Worm (Caenorhabditis elegans) whole organism, late embryonic: ENCODE results near the gene fbxc-36.

Source experiments
- C08G9.2 ChIP-seq: sonication (generic microtip); optimal IDR thresholded peaks from 2 replicates; lab custom pipeline; 2016; ENCODE audit warnings: mild to moderate bottlenecking, missing genetic modification characterization, moderate library complexity, missing compliant biosample characterization
- F13H6.1 ChIP-seq: sonication (generic microtip); optimal IDR thresholded peaks from 2 replicates; lab custom pipeline; 2016; ENCODE audit warnings: missing genetic modification characterization, missing compliant biosample characterization
- K02D7.2 ChIP-seq: sonication (generic microtip); optimal IDR thresholded peaks from 2 replicates; lab custom pipeline; 2017; ENCODE audit warnings: mild to moderate bottlenecking, missing genetic modification characterization, missing compliant biosample characterization
- K09A11.1 ChIP-seq: sonication (generic microtip); optimal IDR thresholded peaks from 2 replicates; lab custom pipeline; 2017; ENCODE audit warnings: antibody characterized with exemption, mild to moderate bottlenecking, missing genetic modification characterization, missing compliant biosample characterization; ENCODE audit not compliant: insufficient read depth
- T23F11.4 ChIP-seq: fragments of 200-800 bp; sonication (Bioruptor generic); optimal IDR thresholded peaks from 2 replicates; lab custom pipeline; 2018; ENCODE audit warnings: mild to moderate bottlenecking, missing genetic modification characterization, missing compliant biosample characterization
- Y22D7AL.16 ChIP-seq: sonication (generic microtip); optimal IDR thresholded peaks from 2 replicates; lab custom pipeline; 2016; ENCODE audit warnings: missing genetic modification characterization, missing compliant biosample characterization
- ama-1 ChIP-seq: fragments of 150-350 bp; optimal IDR thresholded peaks from 2 replicates; lab custom pipeline; 2014
- ceh-14 ChIP-seq: sonication (generic microtip); optimal IDR thresholded peaks from 2 replicates; lab custom pipeline; 2016; ENCODE audit warnings: missing genotype, missing genetic modification characterization, missing compliant biosample characterization
- ceh-18 ChIP-seq: sonication (generic microtip); optimal IDR thresholded peaks from 2 replicates; lab custom pipeline; 2016; ENCODE audit warnings: missing genetic modification characterization, missing compliant biosample characterization
- ceh-22 ChIP-seq: sonication (generic microtip); optimal IDR thresholded peaks from 2 replicates; lab custom pipeline; 2017; ENCODE audit warnings: missing biosample characterization, missing genetic modification characterization
- ceh-24 ChIP-seq: sonication (generic microtip); optimal IDR thresholded peaks from 2 replicates; lab custom pipeline; 2016; ENCODE audit warnings: mild to moderate bottlenecking, missing genetic modification characterization, missing compliant biosample characterization
- ceh-45 ChIP-seq: fragments of 200-800 bp; sonication (Bioruptor generic); IDR thresholded peaks from 2 replicates; pipeline ENCODE4 v1.3.6; 2022; ENCODE audit warnings: missing genetic modification reagents, missing genetic modification characterization, missing compliant biosample characterization
- ceh-48 ChIP-seq: sonication (generic microtip); optimal IDR thresholded peaks from 2 replicates; lab custom pipeline; 2016; ENCODE audit warnings: missing genetic modification characterization, inconsistent platforms, missing compliant biosample characterization
- ceh-6 ChIP-seq: fragments of 200-800 bp; sonication (Bioruptor generic); optimal IDR thresholded peaks from 2 replicates; lab custom pipeline; 2018; ENCODE audit warnings: mild to moderate bottlenecking, missing genetic modification characterization, missing compliant biosample characterization
- dmd-4 ChIP-seq: sonication (generic microtip); optimal IDR thresholded peaks from 2 replicates; lab custom pipeline; 2016; ENCODE audit warnings: borderline replicate concordance, missing genetic modification characterization, missing compliant biosample characterization
- dve-1 ChIP-seq: sonication (generic microtip); optimal IDR thresholded peaks from 2 replicates; lab custom pipeline; 2017; ENCODE audit warnings: antibody characterized with exemption, mild to moderate bottlenecking, missing genetic modification characterization, missing compliant biosample characterization
- elt-2 ChIP-seq: sonication (generic microtip); optimal IDR thresholded peaks from 2 replicates; lab custom pipeline; 2016; ENCODE audit warnings: missing genetic modification reagents, missing genetic modification characterization, missing compliant biosample characterization
- ets-4 ChIP-seq: sonication (generic microtip); optimal IDR thresholded peaks from 2 replicates; lab custom pipeline; 2016; ENCODE audit warnings: missing genetic modification characterization, missing compliant biosample characterization
- eyg-1 ChIP-seq: sonication (generic microtip); optimal IDR thresholded peaks from 2 replicates; lab custom pipeline; 2016; ENCODE audit warnings: missing genotype, missing genetic modification characterization, missing compliant biosample characterization
- fax-1 ChIP-seq: sonication (generic microtip); optimal IDR thresholded peaks from 2 replicates; lab custom pipeline; 2016; ENCODE audit warnings: missing genotype, missing genetic modification characterization, missing compliant biosample characterization
- fkh-10 ChIP-seq: fragments of 150-350 bp; optimal IDR thresholded peaks from 2 replicates; lab custom pipeline; 2014; ENCODE audit warnings: missing biosample characterization, missing genetic modification reagents, missing genetic modification characterization
- hlh-15 ChIP-seq: sonication (generic microtip); optimal IDR thresholded peaks from 2 replicates; lab custom pipeline; 2016; ENCODE audit warnings: missing genetic modification characterization, missing compliant biosample characterization
- hlh-6 ChIP-seq: sonication (generic microtip); optimal IDR thresholded peaks from 2 replicates; lab custom pipeline; 2016; ENCODE audit warnings: missing genotype, missing genetic modification characterization, missing compliant biosample characterization
- hlh-8 ChIP-seq: sonication (generic microtip); optimal IDR thresholded peaks from 2 replicates; lab custom pipeline; 2016; ENCODE audit warnings: missing genotype, missing genetic modification characterization, missing compliant biosample characterization
- lin-11 ChIP-seq: fragments of 200-800 bp; sonication (Bioruptor generic); optimal IDR thresholded peaks from 2 replicates; lab custom pipeline; 2018; ENCODE audit warnings: mild to moderate bottlenecking, missing genetic modification characterization, missing compliant biosample characterization
- nfya-1 ChIP-seq: sonication (generic microtip); optimal IDR thresholded peaks from 2 replicates; lab custom pipeline; 2017; ENCODE audit warnings: missing genetic modification characterization, mild to moderate bottlenecking, missing compliant biosample characterization, antibody characterized with exemption, moderate library complexity
- nhr-11 ChIP-seq: fragments of 150-350 bp; optimal IDR thresholded peaks from 2 replicates; lab custom pipeline; 2014; ENCODE audit warnings: missing biosample characterization, missing genetic modification characterization
- nhr-232 ChIP-seq: sonication (generic microtip); optimal IDR thresholded peaks from 2 replicates; lab custom pipeline; 2016; ENCODE audit warnings: missing genetic modification characterization, missing compliant biosample characterization
- odd-2 ChIP-seq: sonication (generic microtip); optimal IDR thresholded peaks from 2 replicates; lab custom pipeline; 2017; ENCODE audit warnings: antibody characterized with exemption, mild to moderate bottlenecking, missing genetic modification characterization, missing compliant biosample characterization
- pha-2 ChIP-seq: sonication (generic microtip); optimal IDR thresholded peaks from 2 replicates; lab custom pipeline; 2017; ENCODE audit warnings: mild to moderate bottlenecking, missing genetic modification characterization, missing compliant biosample characterization
- pha-4 ChIP-seq: fragments of 150-350 bp; optimal IDR thresholded peaks from 2 replicates; lab custom pipeline; 2018; ENCODE audit warnings: missing biosample characterization, missing genetic modification reagents, missing genetic modification characterization
- pqm-1 ChIP-seq: sonication (generic microtip); optimal IDR thresholded peaks from 2 replicates; lab custom pipeline; 2016; ENCODE audit warnings: missing genetic modification characterization, missing compliant biosample characterization
- ref-2 ChIP-seq: sonication (generic microtip); optimal IDR thresholded peaks from 2 replicates; lab custom pipeline; 2016; ENCODE audit warnings: missing genetic modification characterization, missing compliant biosample characterization
- sox-2 ChIP-seq: fragments of 200-800 bp; sonication (Bioruptor generic); IDR thresholded peaks from 2 replicates; pipeline ENCODE4 v1.3.6; 2022; ENCODE audit warnings: missing genetic modification reagents, missing genetic modification characterization, missing compliant biosample characterization
- sox-4 ChIP-seq: sonication (generic microtip); optimal IDR thresholded peaks from 2 replicates; lab custom pipeline; 2017; ENCODE audit warnings: mild to moderate bottlenecking, missing genetic modification characterization, inconsistent platforms, missing compliant biosample characterization
- syd-9 ChIP-seq: sonication (generic microtip); optimal IDR thresholded peaks from 2 replicates; lab custom pipeline; 2016; ENCODE audit warnings: mild to moderate bottlenecking, missing genetic modification characterization, moderate library complexity, missing compliant biosample characterization
- ttx-3 ChIP-seq: sonication (generic microtip); optimal IDR thresholded peaks from 2 replicates; lab custom pipeline; 2016; ENCODE audit warnings: missing genetic modification reagents, missing genetic modification characterization, missing compliant biosample characterization
- unc-86 ChIP-seq: sonication (generic microtip); optimal IDR thresholded peaks from 2 replicates; lab custom pipeline; 2016; ENCODE audit warnings: missing genetic modification characterization, missing compliant biosample characterization

Gene fbxc-36

DNA sequence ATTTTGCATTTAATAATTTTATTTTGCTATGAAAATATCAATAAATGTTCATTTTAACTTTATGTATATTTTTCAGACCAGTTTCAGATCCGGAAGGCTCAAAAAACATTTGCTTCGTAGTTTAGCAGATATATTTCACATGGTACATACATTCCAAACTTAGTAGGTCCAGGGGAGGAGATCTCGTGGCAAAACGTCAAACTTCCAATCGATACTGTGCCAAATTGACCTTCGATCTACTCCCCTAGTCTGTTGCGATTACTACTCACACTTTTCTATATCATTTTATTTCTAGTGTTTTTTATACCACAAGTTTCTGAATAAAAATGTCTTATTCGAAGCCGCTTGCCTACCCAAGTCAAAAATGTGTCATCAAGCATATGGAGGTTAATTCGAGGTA lies 29.1 kb upstream of the fbxc-36 start, which contains the start of gene fbxc-31:
Gene fbxc-31 (plus strand): TSS at position 301 of the 400 bp plus-strand sequence.
- TF ChIP-seq C08G9.2 (tag; lab: Kevin White, UChicago), result no peak
- no peak for TF ChIP-seq K09A11.1
- TF ChIP-seq dmd-4 (tag; lab: Kevin White, UChicago), result no peak
- TF ChIP-seq pha-2, result no peak
- no peak for TF ChIP-seq Y22D7AL.16 (tag; lab: Kevin White, UChicago)
- no peak for TF ChIP-seq ceh-14 (tag; lab: Kevin White, UChicago)
- TF ChIP-seq ceh-22, result no peak
- no peak for TF ChIP-seq ttx-3 (tag; lab: Kevin White, UChicago)
- no peak for TF ChIP-seq ama-1 (lab: Kevin White, UChicago)
- TF ChIP-seq ceh-48, result no peak
- no peak for TF ChIP-seq F13H6.1
- no peak for TF ChIP-seq hlh-15

DNA sequence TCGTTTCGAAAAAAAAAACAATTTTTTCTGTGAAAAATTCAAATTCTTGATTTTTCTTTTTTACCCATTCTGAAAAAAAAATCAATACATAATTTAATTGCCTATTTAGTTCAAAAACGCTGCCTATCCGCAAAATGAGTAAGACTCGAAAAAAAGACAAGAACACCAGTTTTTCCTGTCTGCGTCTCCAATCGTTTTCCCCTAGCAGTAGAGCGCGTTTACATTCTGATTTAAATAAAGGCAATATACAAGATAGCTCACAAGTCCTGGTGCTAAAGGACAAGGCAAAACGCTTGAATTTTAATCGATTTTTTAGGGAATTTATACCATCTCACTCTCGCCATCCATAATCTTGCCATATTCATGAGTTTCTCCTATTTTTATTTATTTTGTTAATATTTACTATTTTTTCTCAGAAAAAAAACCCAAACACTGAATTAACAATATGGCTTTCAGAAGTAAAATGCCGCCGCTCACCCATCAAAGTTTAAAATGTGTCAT lies 27.5 kb upstream of the fbxc-36 start, which contains the start of gene fbxc-33:
Gene fbxc-33 (plus strand): TSS at position 451 of the 501 bp plus-strand sequence.
- TF ChIP-seq ceh-24 (tag; lab: Kevin White, UChicago) (no peak), ceh-14 (tag; lab: Kevin White, UChicago) (no peak), nhr-11 (tag; lab: Kevin White, UChicago) (no peak), nfya-1 (tag; lab: Kevin White, UChicago) (peak; percentile 9)

DNA sequence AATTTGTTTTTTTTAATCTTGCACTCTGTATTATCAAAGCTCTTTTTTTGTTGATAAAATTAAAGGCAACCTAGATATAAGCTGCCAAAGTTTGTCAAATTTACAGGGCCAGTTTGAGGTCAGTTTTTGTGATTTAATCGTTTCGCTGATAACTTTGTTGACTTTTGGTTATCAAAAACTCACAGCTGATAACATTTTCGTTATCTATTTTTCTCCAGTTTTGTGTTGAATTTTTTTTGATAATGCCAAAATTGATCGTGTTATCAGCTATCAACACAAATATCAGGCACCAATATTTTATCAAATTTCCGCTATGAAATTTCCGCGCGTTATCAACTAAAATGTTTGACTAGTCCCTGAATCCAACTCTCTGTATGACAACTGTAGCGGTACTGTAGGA lies 25.6 kb upstream of the fbxc-36 start:
- TF ChIP-seq nhr-232 (tag; lab: Kevin White, UChicago) (no peak), dve-1 (tag; lab: Kevin White, UChicago) (peak; percentile 41), eyg-1 (tag; lab: Kevin White, UChicago) (no peak), syd-9 (tag; lab: Kevin White, UChicago) (no peak), sox-4 (tag; lab: Kevin White, UChicago) (no peak), ceh-22 (no peak), unc-86 (tag; lab: Kevin White, UChicago) (no peak), T23F11.4 (no peak), elt-2 (tag; lab: Kevin White, UChicago) (peak; percentile 100), pqm-1 (tag; lab: Kevin White, UChicago) (peak; percentile 70)

DNA sequence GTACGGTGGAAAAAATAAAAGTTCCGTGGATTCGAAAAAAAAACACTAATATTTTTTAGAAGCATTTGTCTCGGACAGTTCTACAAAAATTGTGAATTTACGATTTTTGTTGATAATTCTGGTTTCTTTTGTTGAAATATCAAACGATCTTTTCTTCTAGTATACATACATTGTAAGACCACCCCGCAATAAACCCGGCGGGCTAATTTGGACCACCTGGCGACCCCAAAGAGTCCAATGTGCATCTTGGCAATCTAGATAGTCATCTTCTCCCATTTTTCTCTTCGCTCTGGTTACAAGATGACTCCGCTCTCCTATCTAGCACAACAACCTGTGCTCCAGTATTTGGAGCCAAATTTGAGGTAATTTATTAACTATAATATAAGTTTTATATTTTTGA lies 25.0 kb upstream of the fbxc-36 start, which contains the start of gene fbxc-29:
Gene fbxc-29 (plus strand): TSS at position 301 of the 400 bp plus-strand sequence.
- TF ChIP-seq hlh-8 (tag; lab: Kevin White, UChicago) (no peak), ceh-22 (no peak), fax-1 (tag; lab: Kevin White, UChicago) (no peak), sox-4 (tag; lab: Kevin White, UChicago) (no peak), odd-2 (no peak), lin-11 (no peak), ref-2 (tag; lab: Kevin White, UChicago) (no peak), Y22D7AL.16 (tag; lab: Kevin White, UChicago) (no peak), sox-2 (GFP tag; lab: Robert Waterston, UW) (no peak)

DNA sequence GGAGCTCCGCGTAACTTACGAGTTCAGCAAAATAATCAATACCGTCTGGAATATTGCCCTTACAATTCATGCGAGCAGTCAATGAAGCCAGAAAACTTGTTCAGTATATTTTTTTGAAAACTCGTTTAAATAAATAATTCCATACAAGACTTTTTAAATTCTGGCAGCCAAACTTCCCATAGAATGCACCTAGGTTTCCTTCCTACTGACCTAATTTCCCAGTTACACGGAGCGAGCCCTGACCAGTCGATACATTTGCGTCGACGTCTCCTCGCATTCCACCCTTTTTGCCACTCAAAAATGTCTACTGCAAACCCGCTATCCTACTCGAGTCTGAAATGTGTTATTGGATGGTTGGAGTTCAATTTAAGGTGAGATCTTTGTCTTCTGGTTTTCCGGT lies 23.5 kb upstream of the fbxc-36 start, which contains the start of gene fbxc-30:
Gene fbxc-30 (plus strand): TSS at position 301 of the 400 bp plus-strand sequence.
- TF ChIP-seq fkh-10 (GFP tag; lab: Kevin White, UChicago), result no peak
- no peak for TF ChIP-seq pha-2
- no peak for TF ChIP-seq Y22D7AL.16 (tag; lab: Kevin White, UChicago)
- no peak for TF ChIP-seq K02D7.2 (tag; lab: Kevin White, UChicago)
- TF ChIP-seq pqm-1 (tag; lab: Kevin White, UChicago), result no peak
- no peak for TF ChIP-seq ceh-6 (GFP tag; lab: Kevin White, UChicago)
- TF ChIP-seq hlh-6 (tag; lab: Kevin White, UChicago), result no peak
- TF ChIP-seq ceh-18 (tag; lab: Kevin White, UChicago), result no peak
- no peak for TF ChIP-seq pha-4 (tag; lab: Kevin White, UChicago)
- TF ChIP-seq dmd-4 (tag; lab: Kevin White, UChicago), result no peak
- TF ChIP-seq nfya-1 (tag; lab: Kevin White, UChicago), result no peak
- TF ChIP-seq ama-1 (lab: Kevin White, UChicago), result no peak
- no peak for TF ChIP-seq ceh-45 (GFP tag; lab: Robert Waterston, UW)
- no peak for TF ChIP-seq ets-4 (tag; lab: Kevin White, UChicago)
- no peak for TF ChIP-seq syd-9 (tag; lab: Kevin White, UChicago)
